Fruit fly (Drosophila melanogaster) whole organism, embryonic: ENCODE measurements around the gene Obp99d.

Experiments
- ATbp ChIP-seq: fragments of 200-800 bp; sonication (Bioruptor generic); optimal IDR thresholded peaks from 2 replicates; lab custom pipeline; 2017; ENCODE audit warnings: missing biosample characterization, mild to moderate bottlenecking, missing genetic modification characterization, missing genetic modification reagents
- Antp ChIP-seq: fragments of 200-800 bp; sonication (Bioruptor generic); optimal IDR thresholded peaks from 3 replicates; lab custom pipeline; 2016; ENCODE audit warnings: missing biosample characterization, missing genetic modification characterization
- CG10565 ChIP-seq: fragments of 200-800 bp; sonication (Bioruptor generic); optimal IDR thresholded peaks from 3 replicates; lab custom pipeline; 2016; ENCODE audit warnings: missing biosample characterization, mild to moderate bottlenecking, missing genetic modification characterization
- CG11085 ChIP-seq: fragments of 200-800 bp; sonication (Bioruptor generic); IDR thresholded peaks from 2 replicates; pipeline ENCODE4 v1.3.6; 2022; ENCODE audit warnings: missing biosample characterization, missing genetic modification characterization
- CG11398 ChIP-seq: fragments of 200-800 bp; sonication (Bioruptor generic); optimal IDR thresholded peaks from 2 replicates; lab custom pipeline; 2016; ENCODE audit warnings: missing biosample characterization, missing genetic modification characterization
- CG11456 ChIP-seq: fragments of 200-800 bp; sonication (Bioruptor generic); IDR thresholded peaks from 3 replicates; pipeline ENCODE4 v1.3.6; 2022; ENCODE audit warnings: missing biosample characterization, missing genetic modification characterization
- CG12769 ChIP-seq: fragments of 200-800 bp; sonication (Bioruptor generic); optimal IDR thresholded peaks from 2 replicates; lab custom pipeline; 2019; ENCODE audit warnings: missing biosample characterization, mild to moderate bottlenecking, missing genetic modification characterization, moderate library complexity
- CG12942 ChIP-seq: fragments of 200-800 bp; sonication (Bioruptor generic); optimal IDR thresholded peaks from 3 replicates; lab custom pipeline; 2016; ENCODE audit warnings: missing biosample characterization, missing genetic modification characterization
- CG17802 ChIP-seq: fragments of 200-800 bp; sonication (Bioruptor generic); optimal IDR thresholded peaks from 2 replicates; lab custom pipeline; 2018; ENCODE audit warnings: missing biosample characterization, mild to moderate bottlenecking, missing genetic modification characterization, moderate library complexity
- CG2120 ChIP-seq: fragments of 200-800 bp; sonication (Bioruptor generic); optimal IDR thresholded peaks from 3 replicates; lab custom pipeline; 2016; ENCODE audit warnings: missing biosample characterization, missing genetic modification characterization
- CG3847 ChIP-seq: fragments of 200-800 bp; sonication (Bioruptor generic); IDR thresholded peaks from 2 replicates; pipeline ENCODE4 v1.3.6; 2022; ENCODE audit warnings: missing biosample characterization, missing genetic modification characterization
- CG5180 ChIP-seq: fragments of 200-800 bp; sonication (Bioruptor generic); optimal IDR thresholded peaks from 3 replicates; lab custom pipeline; 2017; ENCODE audit warnings: missing biosample characterization, missing genetic modification characterization, mild to moderate bottlenecking, moderate library complexity, missing genetic modification reagents
- CG5953 ChIP-seq: fragments of 200-800 bp; sonication (Bioruptor generic); IDR thresholded peaks from 2 replicates; pipeline ENCODE4 v1.3.6; 2022; ENCODE audit warnings: missing biosample characterization, missing genetic modification characterization
- CG6654 ChIP-seq: fragments of 200-800 bp; sonication (Bioruptor generic); optimal IDR thresholded peaks from 2 replicates; lab custom pipeline; 2017; ENCODE audit warnings: missing biosample characterization, mild to moderate bottlenecking, missing genetic modification characterization
- CG6813 ChIP-seq: fragments of 200-800 bp; sonication (Bioruptor generic); optimal IDR thresholded peaks from 2 replicates; lab custom pipeline; 2017; ENCODE audit warnings: missing biosample characterization, missing genetic modification characterization, mild to moderate bottlenecking, moderate library complexity, missing genetic modification reagents
- CG8359 ChIP-seq: fragments of 200-800 bp; sonication (Bioruptor generic); optimal IDR thresholded peaks from 2 replicates; lab custom pipeline; 2017; ENCODE audit warnings: missing biosample characterization, mild to moderate bottlenecking, missing genetic modification characterization, borderline replicate concordance
- CG9932 ChIP-seq: fragments of 200-800 bp; sonication (Bioruptor generic); IDR thresholded peaks from 2 replicates; pipeline ENCODE4 v1.3.6; 2022; ENCODE audit warnings: missing biosample characterization, missing genetic modification characterization
- D ChIP-seq, 2 experiments: fragments of 200-800 bp in 1 of 2; fragments of >200 bp in 1 of 2; sonication (Bioruptor generic) in 1 of 2; optimal IDR thresholded peaks; 2 replicates in 1 of 2; 3 replicates in 1 of 2; lab custom pipeline; 2017; ENCODE audit warnings: mild to moderate bottlenecking in 1 of 2, missing biosample characterization in 1 of 2, missing genetic modification characterization in 1 of 2, missing genetic modification reagents in 1 of 2
- Deaf1 ChIP-seq: fragments of 200-800 bp; optimal IDR thresholded peaks from 3 replicates; lab custom pipeline; 2019; ENCODE audit warnings: missing biosample characterization, mild to moderate bottlenecking, missing genetic modification characterization, moderate library complexity
- Doc3 ChIP-seq: fragments of 200-800 bp; sonication (Bioruptor generic); IDR thresholded peaks from 3 replicates; pipeline ENCODE4 v1.3.6; 2022; ENCODE audit warnings: missing biosample characterization, missing genetic modification characterization; ENCODE audit not compliant: partially characterized antibody
- E2f1 ChIP-seq: fragments of 200-800 bp; sonication (Bioruptor generic); IDR thresholded peaks from 2 replicates; pipeline ENCODE4 v1.3.6; 2022; ENCODE audit warnings: missing biosample characterization, missing genetic modification characterization
- Fer1 ChIP-seq: fragments of 200-800 bp; sonication (Bioruptor generic); optimal IDR thresholded peaks from 2 replicates; lab custom pipeline; 2017; ENCODE audit warnings: missing biosample characterization, mild to moderate bottlenecking, missing genetic modification characterization
- HLHmδ ChIP-seq: fragments of 200-800 bp; sonication (Bioruptor generic); optimal IDR thresholded peaks from 2 replicates; lab custom pipeline; 2018; ENCODE audit warnings: missing biosample characterization, mild to moderate bottlenecking, missing genetic modification characterization, moderate library complexity
- HmgZ ChIP-seq: fragments of 200-800 bp; sonication (Bioruptor generic); optimal IDR thresholded peaks from 2 replicates; lab custom pipeline; 2018; ENCODE audit warnings: missing biosample characterization, mild to moderate bottlenecking, missing genetic modification characterization
- Hr3 ChIP-seq: fragments of 200-800 bp; sonication (Bioruptor generic); optimal IDR thresholded peaks from 3 replicates; lab custom pipeline; 2016; ENCODE audit warnings: missing biosample characterization, missing genetic modification characterization
- Hr39 ChIP-seq: fragments of >200 bp; optimal IDR thresholded peaks from 2 replicates; lab custom pipeline; 2017
- Lhr ChIP-seq: fragments of 200-800 bp; sonication (Bioruptor generic); optimal IDR thresholded peaks from 3 replicates; lab custom pipeline; 2017; ENCODE audit warnings: mild to moderate bottlenecking, missing biosample characterization, missing genetic modification reagents, missing genetic modification characterization
- Mrtf ChIP-seq: fragments of 200-800 bp; sonication (Bioruptor generic); IDR thresholded peaks from 3 replicates; pipeline ENCODE4 v1.3.6; 2022; ENCODE audit warnings: missing biosample characterization, missing genetic modification characterization
- Poxn ChIP-seq: fragments of 200-800 bp; sonication (Bioruptor generic); IDR thresholded peaks from 2 replicates; pipeline ENCODE4 v1.3.6; 2022; ENCODE audit warnings: missing biosample characterization, missing genetic modification characterization
- Xbp1 ChIP-seq: fragments of 200-800 bp; sonication (Bioruptor generic); optimal IDR thresholded peaks from 3 replicates; lab custom pipeline; 2016; ENCODE audit warnings: missing biosample characterization, mild to moderate bottlenecking, missing genetic modification characterization
- ash1 ChIP-seq: fragments of 200-800 bp; sonication (Bioruptor generic); optimal IDR thresholded peaks from 2 replicates; lab custom pipeline; 2018; ENCODE audit warnings: missing biosample characterization, mild to moderate bottlenecking, missing genetic modification characterization
- bcd ChIP-seq: fragments of 200-800 bp; sonication (Bioruptor generic); optimal IDR thresholded peaks from 2 replicates; lab custom pipeline; 2017; ENCODE audit warnings: missing biosample characterization, mild to moderate bottlenecking, missing genetic modification characterization
- chm ChIP-seq: fragments of 200-800 bp; sonication (Bioruptor generic); IDR thresholded peaks from 2 replicates; pipeline ENCODE4 v1.3.6; 2022; ENCODE audit warnings: missing biosample characterization, missing genetic modification characterization
- crc ChIP-seq: fragments of 200-800 bp; sonication (Bioruptor generic); optimal IDR thresholded peaks from 2 replicates; lab custom pipeline; 2016; ENCODE audit warnings: missing biosample characterization, missing genetic modification characterization
- disco-r ChIP-seq: fragments of 200-800 bp; sonication (Bioruptor generic); optimal IDR thresholded peaks from 2 replicates; lab custom pipeline; 2016; ENCODE audit warnings: missing biosample characterization, missing genetic modification characterization
- emc ChIP-seq: fragments of 200-800 bp; sonication (Bioruptor generic); optimal IDR thresholded peaks from 2 replicates; lab custom pipeline; 2016; ENCODE audit warnings: missing biosample characterization, missing genetic modification characterization
- gce ChIP-seq: fragments of 200-800 bp; sonication (Bioruptor generic); IDR thresholded peaks from 3 replicates; pipeline ENCODE4 v1.3.6; 2022; ENCODE audit warnings: missing biosample characterization, missing genetic modification characterization
- hbn ChIP-seq: fragments of 200-800 bp; sonication (Bioruptor generic); IDR thresholded peaks from 2 replicates; pipeline ENCODE4 v1.3.6; 2022; ENCODE audit warnings: missing biosample characterization, missing genetic modification characterization; ENCODE audit not compliant: partially characterized antibody
- ind ChIP-seq: fragments of 200-800 bp; sonication (Bioruptor generic); optimal IDR thresholded peaks from 3 replicates; lab custom pipeline; 2016; ENCODE audit warnings: missing biosample characterization, missing genetic modification characterization
- kay ChIP-seq: fragments of 200-800 bp; sonication (Bioruptor generic); optimal IDR thresholded peaks from 2 replicates; lab custom pipeline; 2016; ENCODE audit warnings: missing biosample characterization, missing genetic modification characterization
- lbe ChIP-seq: fragments of 200-800 bp; sonication (Bioruptor generic); optimal IDR thresholded peaks from 2 replicates; lab custom pipeline; 2016; ENCODE audit warnings: missing biosample characterization, mild to moderate bottlenecking, missing genetic modification characterization
- lmd ChIP-seq: fragments of 200-800 bp; sonication (Bioruptor generic); IDR thresholded peaks from 2 replicates; pipeline ENCODE4 v1.3.6; 2022; ENCODE audit warnings: missing biosample characterization, missing genetic modification characterization
- onecut ChIP-seq: fragments of 200-800 bp; sonication (Bioruptor generic); IDR thresholded peaks from 2 replicates; pipeline ENCODE4 v1.3.6; 2022; ENCODE audit warnings: missing biosample characterization, missing genetic modification characterization
- run ChIP-seq: fragments of 200-800 bp; sonication (Bioruptor generic); optimal IDR thresholded peaks from 3 replicates; lab custom pipeline; 2018; ENCODE audit warnings: missing biosample characterization, mild to moderate bottlenecking, missing genetic modification characterization
- sug ChIP-seq: fragments of 200-800 bp; optimal IDR thresholded peaks from 2 replicates; lab custom pipeline; 2019; ENCODE audit warnings: missing biosample characterization, mild to moderate bottlenecking, missing genetic modification characterization, moderate library complexity
- tap ChIP-seq: fragments of 200-800 bp; optimal IDR thresholded peaks from 3 replicates; lab custom pipeline; 2019; ENCODE audit warnings: missing biosample characterization, mild to moderate bottlenecking, missing genetic modification characterization, moderate library complexity
- tio ChIP-seq: fragments of 200-800 bp; sonication (Bioruptor generic); optimal IDR thresholded peaks from 2 replicates; lab custom pipeline; 2017; ENCODE audit warnings: missing biosample characterization, missing genetic modification characterization, inconsistent platforms
- tx ChIP-seq: fragments of 200-800 bp; sonication (Bioruptor generic); optimal IDR thresholded peaks from 2 replicates; lab custom pipeline; 2016; ENCODE audit warnings: missing biosample characterization, missing genetic modification characterization
- vnd ChIP-seq: fragments of 200-800 bp; sonication (Bioruptor generic); IDR thresholded peaks from 3 replicates; pipeline ENCODE4 v1.3.6; 2022; ENCODE audit warnings: missing biosample characterization, missing genetic modification characterization; ENCODE audit not compliant: partially characterized antibody
- yki ChIP-seq: fragments of >200 bp; optimal IDR thresholded peaks from 3 replicates; lab custom pipeline; 2018
- z ChIP-seq: fragments of 200-800 bp; sonication (Bioruptor generic); IDR thresholded peaks from 3 replicates; pipeline ENCODE4 v1.3.6; 2022; ENCODE audit warnings: missing biosample characterization, missing genetic modification characterization

Gene Obp99d

DNA sequence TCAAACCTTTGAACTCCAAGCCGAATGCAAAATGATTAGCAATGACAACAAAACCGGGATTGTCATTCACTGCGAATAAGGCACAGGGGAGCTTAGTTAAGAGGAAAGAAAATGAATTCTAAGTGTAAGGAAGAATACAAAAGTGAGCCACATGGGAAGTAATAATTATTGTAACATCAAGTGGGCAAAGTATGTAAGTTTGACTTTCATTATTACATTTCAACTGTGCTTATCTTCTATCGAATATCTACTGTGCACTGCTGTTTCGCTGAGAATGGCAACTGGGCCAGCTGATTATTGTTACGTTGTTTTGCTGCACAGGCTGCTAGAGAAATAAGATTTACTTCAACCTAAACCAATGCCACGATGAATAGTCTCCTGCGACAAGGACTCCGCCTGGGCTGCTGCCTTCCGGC lies 22.4 kb downstream of the Obp99d start, which contains the start of the genes CG7601 and CIA30 (continued):
- TF ChIP-seq CG6813 (GFP tag; lab: Kevin White, UChicago) (peak; percentile 98), Poxn (GFP tag; lab: Robert Waterston, UW) (peak; percentile 99), Hr3 (peak; percentile 97), vnd (GFP tag; lab: Robert Waterston, UW) (no peak), HmgZ (tag; lab: Kevin White, UChicago) (peak; percentile 98), Doc3 (GFP tag; lab: Robert Waterston, UW) (no peak), CG17802 (tag; lab: Kevin White, UChicago) (peak; percentile 91), ind (GFP tag; lab: Kevin White, UChicago) (peak; percentile 100), ATbp (GFP tag; lab: Kevin White, UChicago) (peak; percentile 96), Mrtf (GFP tag; lab: Robert Waterston, UW) (peak; percentile 100), run (peak; percentile 86), CG12769 (tag; lab: Kevin White, UChicago) (peak; percentile 21), D (optimal IDR thresholded peaks at IDR 0.05; lab: Kevin White, UChicago) (no peak), D (GFP tag; optimal IDR thresholded peaks at IDR 0.05; lab: Kevin White, UChicago) (peak; percentile 97), disco-r (GFP tag; lab: Kevin White, UChicago) (peak; percentile 97), yki (lab: Kevin White, UChicago) (no peak), E2f1 (GFP tag; lab: Robert Waterston, UW) (peak; percentile 100), Xbp1 (GFP tag; lab: Kevin White, UChicago) (peak; percentile 99), hbn (GFP tag; lab: Robert Waterston, UW) (peak; percentile 20; the same call in 1 of the 2 replicates), lmd (GFP tag; lab: Robert Waterston, UW) (peak; percentile 100), CG2120 (GFP tag; lab: Kevin White, UChicago) (peak; percentile 99), CG11398 (GFP tag; lab: Kevin White, UChicago) (peak; percentile 96), CG10565 (GFP tag; lab: Kevin White, UChicago) (peak; percentile 96), tio (peak; percentile 96), CG5180 (GFP tag; lab: Kevin White, UChicago) (peak; percentile 92), Fer1 (GFP tag; lab: Kevin White, UChicago) (peak; percentile 97), Hr39 (lab: Kevin White, UChicago) (no peak), onecut (GFP tag; lab: Robert Waterston, UW) (peak; percentile 99), CG9932 (GFP tag; lab: Robert Waterston, UW) (peak; percentile 100), CG11085 (GFP tag; lab: Robert Waterston, UW) (peak; percentile 100), CG6654 (GFP tag; lab: Kevin White, UChicago) (peak; percentile 92), CG8359 (GFP tag; lab: Kevin White, UChicago) (peak; percentile 89), Lhr (peak; percentile 89), emc (GFP tag; lab: Kevin White, UChicago) (peak; percentile 97), sug (tag; lab: Kevin White, UChicago) (peak; percentile 98), tx (GFP tag; lab: Kevin White, UChicago) (peak; percentile 98), z (GFP tag; lab: Robert Waterston, UW) (peak; percentile 90), bcd (GFP tag; lab: Kevin White, UChicago) (peak; percentile 99), kay (GFP tag; lab: Kevin White, UChicago) (peak; percentile 98), crc (GFP tag; lab: Kevin White, UChicago) (peak; percentile 99), Deaf1 (tag; lab: Kevin White, UChicago) (no peak), HLHmδ (GFP tag; lab: Kevin White, UChicago) (no peak), Antp (GFP tag; lab: Kevin White, UChicago) (peak; percentile 99), CG11456 (GFP tag; lab: Robert Waterston, UW) (peak; percentile 100), CG5953 (GFP tag; lab: Robert Waterston, UW) (peak; percentile 100), lbe (GFP tag; lab: Kevin White, UChicago) (peak; percentile 97), CG3847 (GFP tag; lab: Robert Waterston, UW) (peak; percentile 100), tap (tag; lab: Kevin White, UChicago) (peak; percentile 97), CG12942 (GFP tag; lab: Kevin White, UChicago) (peak; percentile 98), chm (GFP tag; lab: Robert Waterston, UW) (peak; percentile 100), ash1 (GFP tag; lab: Kevin White, UChicago) (peak; percentile 94), gce (GFP tag; lab: Robert Waterston, UW) (peak; percentile 100)
